Fruit fly (Drosophila melanogaster): ENCODE results near the gene Frl.

The Frl gene

DNA sequence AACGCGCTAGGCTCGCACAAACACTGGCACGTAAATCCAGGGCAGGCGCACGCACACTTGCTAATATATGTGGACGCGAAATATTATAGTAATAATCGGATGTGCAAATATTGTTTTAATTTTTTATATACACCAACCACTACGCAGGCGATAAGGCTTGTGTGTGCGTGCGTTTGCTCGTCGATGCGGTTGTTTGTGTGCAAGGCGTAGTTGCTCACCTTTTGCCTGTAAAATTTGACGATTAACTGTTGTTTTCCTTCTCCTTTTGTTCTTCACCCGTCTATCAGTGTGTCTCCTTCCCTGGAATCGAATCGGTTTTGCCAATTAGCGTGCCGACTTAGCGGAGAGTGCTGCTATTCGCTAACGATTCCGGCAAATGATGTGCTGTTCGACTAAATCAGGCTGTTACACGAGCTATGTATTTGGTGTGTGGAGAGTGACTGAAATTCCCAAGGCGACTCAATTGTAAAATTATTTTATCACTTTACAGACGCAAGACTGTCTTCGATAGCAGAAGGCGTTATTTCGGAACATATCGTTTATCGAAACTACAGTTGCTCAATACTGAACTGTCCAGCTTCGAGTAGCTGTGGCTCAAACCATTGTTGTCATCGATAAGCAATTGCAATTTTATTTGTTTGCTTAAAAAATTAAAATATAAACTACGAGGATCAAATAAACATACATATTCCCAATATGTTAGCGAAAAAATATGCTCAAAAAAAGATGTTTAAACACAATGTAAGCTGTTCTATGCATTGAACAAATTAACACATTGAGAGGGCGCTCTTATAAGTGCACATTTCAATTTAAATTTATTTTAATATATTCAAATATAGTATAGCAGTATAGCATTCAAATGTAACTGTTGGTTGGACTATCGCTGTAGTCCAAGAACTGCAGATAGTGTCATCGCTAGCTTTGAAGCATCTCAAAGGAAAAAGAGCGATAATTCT, 21.6 kb upstream of the Frl start, which contains the start of the genes CG6650 and endos (continued):
- no peak for TF ChIP-seq kah (GFP tag; optimal IDR thresholded peaks at IDR 0.05)
- TF ChIP-seq Bteb2 (GFP tag; optimal IDR thresholded peaks at IDR 0.05) = no peak
- peak; percentile 63 for TF ChIP-seq CG12391 (tag; optimal IDR thresholded peaks at IDR 0.05)
- no peak for TF ChIP-seq CG8944 (GFP tag; optimal IDR thresholded peaks at IDR 0.05)
- peak; percentile 30 for TF ChIP-seq Meics (GFP tag; optimal IDR thresholded peaks at IDR 0.05)
- no peak for TF ChIP-seq cas (GFP tag; IDR thresholded peaks at IDR 0.05)
- no peak for TF ChIP-seq CG1832 (GFP tag; optimal IDR thresholded peaks at IDR 0.05)
- TF ChIP-seq CG8089 (GFP tag; optimal IDR thresholded peaks at IDR 0.05) = no peak
- no peak for TF ChIP-seq hth (optimal IDR thresholded peaks at IDR 0.05)
- peak; percentile 25; the same call in 1 of the 2 replicates for TF ChIP-seq lmd (GFP tag; IDR thresholded peaks at IDR 0.05)
- TF ChIP-seq Xbp1 (GFP tag; optimal IDR thresholded peaks at IDR 0.05) = peak; percentile 41
- TF ChIP-seq so (GFP tag; IDR thresholded peaks at IDR 0.05) = no peak
- TF ChIP-seq Sry-δ (GFP tag; optimal IDR thresholded peaks at IDR 0.05) = peak; percentile 85
- peak; percentile 23 for TF ChIP-seq Hmr (GFP tag; optimal IDR thresholded peaks at IDR 0.05)
- TF ChIP-seq jumu (GFP tag; optimal IDR thresholded peaks at IDR 0.05) = no peak
- no peak for TF ChIP-seq ac (GFP tag; optimal IDR thresholded peaks at IDR 0.05)
- TF ChIP-seq Usf (GFP tag; optimal IDR thresholded peaks at IDR 0.05) = no peak
- peak; percentile 63 for TF ChIP-seq CG6254 (GFP tag; optimal IDR thresholded peaks at IDR 0.05)
- TF ChIP-seq trem (tag; optimal IDR thresholded peaks at IDR 0.05) = peak; percentile 63
- no peak for TF ChIP-seq chm (GFP tag; IDR thresholded peaks at IDR 0.05)
- TF ChIP-seq Ssrp (tag; optimal IDR thresholded peaks at IDR 0.05) = no peak
- TF ChIP-seq CG1602 (GFP tag; optimal IDR thresholded peaks at IDR 0.05) = no peak
- TF ChIP-seq HLH4C (GFP tag; IDR thresholded peaks at IDR 0.05; ENCODE audit: partially characterized antibody) = peak; percentile 87
- 0 out of 2 replicates have a peak, but pooled peaks have one; percentile 36 for TF ChIP-seq Ptx1 (GFP tag; IDR thresholded peaks at IDR 0.05)
- no peak for TF ChIP-seq CG3407 (GFP tag; optimal IDR thresholded peaks at IDR 0.05)
- TF ChIP-seq CG6689 (GFP tag; IDR thresholded peaks at IDR 0.05) = 0 out of 2 replicates have a peak, but pooled peaks have one; percentile 17
- TF ChIP-seq CG7271 (tag; optimal IDR thresholded peaks at IDR 0.05) = no peak
- no peak for TF ChIP-seq BtbVII (GFP tag; optimal IDR thresholded peaks at IDR 0.05)
- no peak for TF ChIP-seq CG10462 (GFP tag; optimal IDR thresholded peaks at IDR 0.05)
- no peak for TF ChIP-seq dan (GFP tag; IDR thresholded peaks at IDR 0.05)
- TF ChIP-seq tna (GFP tag; IDR thresholded peaks at IDR 0.05; ENCODE audit: partially characterized antibody) = peak; percentile 74
- peak; percentile 54 for TF ChIP-seq vvl (GFP tag; IDR thresholded peaks at IDR 0.05)
- TF ChIP-seq CG18599 (GFP tag; optimal IDR thresholded peaks at IDR 0.05) = peak; percentile 56
- TF ChIP-seq disco-r (GFP tag; optimal IDR thresholded peaks at IDR 0.05) = no peak
- no peak for TF ChIP-seq CHES-1-like (GFP tag; optimal IDR thresholded peaks at IDR 0.05)
- no peak for TF ChIP-seq stc (GFP tag; IDR thresholded peaks at IDR 0.05)
- TF ChIP-seq crc (GFP tag; optimal IDR thresholded peaks at IDR 0.05) = no peak
- TF ChIP-seq Gsc (GFP tag; IDR thresholded peaks at IDR 0.05) = no peak
- TF ChIP-seq z (GFP tag; IDR thresholded peaks at IDR 0.05) = no peak
- no peak for TF ChIP-seq CG10959 (GFP tag; IDR thresholded peaks at IDR 0.05)
- TF ChIP-seq CG33557 (GFP tag; optimal IDR thresholded peaks at IDR 0.05) = no peak
- TF ChIP-seq CG10366 (GFP tag; IDR thresholded peaks at IDR 0.05) = no peak; the same call in 1 of the 2 replicates
- TF ChIP-seq CG14965 (GFP tag; optimal IDR thresholded peaks at IDR 0.05; ENCODE audit: borderline replicate concordance) = no peak
- no peak for TF ChIP-seq gt (GFP tag; IDR thresholded peaks at IDR 0.05)
- TF ChIP-seq CG11560 (tag; IDR thresholded peaks at IDR 0.05) = no peak
- no peak for TF ChIP-seq wek (GFP tag; optimal IDR thresholded peaks at IDR 0.05)
- no peak for TF ChIP-seq CG9876 (GFP tag; optimal IDR thresholded peaks at IDR 0.05)
- no peak for TF ChIP-seq sr (GFP tag; IDR thresholded peaks at IDR 0.05)
- TF ChIP-seq Hand (GFP tag; optimal IDR thresholded peaks at IDR 0.05) = peak; percentile 50
- TF ChIP-seq wor (GFP tag; IDR thresholded peaks at IDR 0.05) = no peak
